Worm (Caenorhabditis elegans) whole organism, late embryonic: ENCODE results near the gene T08B6.1.

Experiments used
- F13H6.1 ChIP-seq: sonication (generic microtip); optimal IDR thresholded peaks from 2 replicates; lab custom pipeline; 2016; ENCODE audit warnings: missing genetic modification characterization, missing compliant biosample characterization
- T23F11.4 ChIP-seq: fragments of 200-800 bp; sonication (Bioruptor generic); optimal IDR thresholded peaks from 2 replicates; lab custom pipeline; 2018; ENCODE audit warnings: mild to moderate bottlenecking, missing genetic modification characterization, missing compliant biosample characterization
- Y22D7AL.16 ChIP-seq: sonication (generic microtip); optimal IDR thresholded peaks from 2 replicates; lab custom pipeline; 2016; ENCODE audit warnings: missing genetic modification characterization, missing compliant biosample characterization
- ama-1 ChIP-seq: fragments of 150-350 bp; optimal IDR thresholded peaks from 2 replicates; lab custom pipeline; 2014
- ceh-18 ChIP-seq: sonication (generic microtip); optimal IDR thresholded peaks from 2 replicates; lab custom pipeline; 2016; ENCODE audit warnings: missing genetic modification characterization, missing compliant biosample characterization
- ceh-2 ChIP-seq: sonication (generic microtip); optimal IDR thresholded peaks from 2 replicates; lab custom pipeline; 2016; ENCODE audit warnings: missing genotype, missing genetic modification characterization, missing compliant biosample characterization
- ceh-22 ChIP-seq: sonication (generic microtip); optimal IDR thresholded peaks from 2 replicates; lab custom pipeline; 2017; ENCODE audit warnings: missing biosample characterization, missing genetic modification characterization
- ceh-24 ChIP-seq: sonication (generic microtip); optimal IDR thresholded peaks from 2 replicates; lab custom pipeline; 2016; ENCODE audit warnings: mild to moderate bottlenecking, missing genetic modification characterization, missing compliant biosample characterization
- ceh-30 ChIP-seq: fragments of 150-350 bp; optimal IDR thresholded peaks from 2 replicates; lab custom pipeline; 2014; ENCODE audit warnings: missing biosample characterization, missing genetic modification characterization
- ceh-31 ChIP-seq: sonication (generic microtip); optimal IDR thresholded peaks from 2 replicates; lab custom pipeline; 2016; ENCODE audit warnings: missing genetic modification characterization, missing compliant biosample characterization
- ceh-34 ChIP-seq: sonication (generic microtip); optimal IDR thresholded peaks from 2 replicates; lab custom pipeline; 2016; ENCODE audit warnings: mild to moderate bottlenecking, missing genetic modification characterization, missing compliant biosample characterization
- ceh-48 ChIP-seq: sonication (generic microtip); optimal IDR thresholded peaks from 2 replicates; lab custom pipeline; 2016; ENCODE audit warnings: missing genetic modification characterization, inconsistent platforms, missing compliant biosample characterization
- ceh-6 ChIP-seq: fragments of 200-800 bp; sonication (Bioruptor generic); optimal IDR thresholded peaks from 2 replicates; lab custom pipeline; 2018; ENCODE audit warnings: mild to moderate bottlenecking, missing genetic modification characterization, missing compliant biosample characterization
- elt-2 ChIP-seq: sonication (generic microtip); optimal IDR thresholded peaks from 2 replicates; lab custom pipeline; 2016; ENCODE audit warnings: missing genetic modification reagents, missing genetic modification characterization, missing compliant biosample characterization
- elt-4 ChIP-seq: sonication (generic microtip); optimal IDR thresholded peaks from 2 replicates; lab custom pipeline; 2016; ENCODE audit warnings: missing genetic modification characterization, missing compliant biosample characterization
- fax-1 ChIP-seq: sonication (generic microtip); optimal IDR thresholded peaks from 2 replicates; lab custom pipeline; 2016; ENCODE audit warnings: missing genotype, missing genetic modification characterization, missing compliant biosample characterization
- fkh-10 ChIP-seq: fragments of 150-350 bp; optimal IDR thresholded peaks from 2 replicates; lab custom pipeline; 2014; ENCODE audit warnings: missing biosample characterization, missing genetic modification reagents, missing genetic modification characterization
- fkh-6 ChIP-seq: sonication (generic microtip); optimal IDR thresholded peaks from 2 replicates; lab custom pipeline; 2016; ENCODE audit warnings: missing genetic modification characterization, missing compliant biosample characterization
- gmeb-2 ChIP-seq: sonication (generic microtip); optimal IDR thresholded peaks from 2 replicates; lab custom pipeline; 2016; ENCODE audit warnings: missing genetic modification characterization, inconsistent platforms, missing compliant biosample characterization
- hlh-13 ChIP-seq: fragments of 200-800 bp; sonication (Bioruptor generic); optimal IDR thresholded peaks from 2 replicates; lab custom pipeline; 2018; ENCODE audit warnings: mild to moderate bottlenecking, missing genetic modification characterization, missing compliant biosample characterization
- hlh-15 ChIP-seq: sonication (generic microtip); optimal IDR thresholded peaks from 2 replicates; lab custom pipeline; 2016; ENCODE audit warnings: missing genetic modification characterization, missing compliant biosample characterization
- hlh-30 ChIP-seq: sonication (generic microtip); optimal IDR thresholded peaks from 2 replicates; lab custom pipeline; 2017; ENCODE audit warnings: antibody characterized with exemption, missing genetic modification characterization, missing compliant biosample characterization; ENCODE audit not compliant: insufficient read depth
- lim-6 ChIP-seq: sonication (generic microtip); optimal IDR thresholded peaks from 2 replicates; lab custom pipeline; 2016; ENCODE audit warnings: missing genetic modification characterization, missing compliant biosample characterization
- mec-3 ChIP-seq: sonication (generic microtip); optimal IDR thresholded peaks from 2 replicates; lab custom pipeline; 2016; ENCODE audit warnings: borderline replicate concordance, missing genetic modification characterization, missing compliant biosample characterization
- nhr-232 ChIP-seq: sonication (generic microtip); optimal IDR thresholded peaks from 2 replicates; lab custom pipeline; 2016; ENCODE audit warnings: missing genetic modification characterization, missing compliant biosample characterization
- npax-4 ChIP-seq: sonication (generic microtip); optimal IDR thresholded peaks from 2 replicates; lab custom pipeline; 2016; ENCODE audit warnings: missing genetic modification characterization, missing compliant biosample characterization
- pag-3 ChIP-seq: sonication (generic microtip); optimal IDR thresholded peaks from 2 replicates; lab custom pipeline; 2016; ENCODE audit warnings: missing compliant biosample characterization, missing genetic modification characterization, borderline replicate concordance
- pat-9 ChIP-seq: fragments of 200-800 bp; sonication (Bioruptor generic); optimal IDR thresholded peaks from 2 replicates; lab custom pipeline; 2018; ENCODE audit warnings: mild to moderate bottlenecking, missing genetic modification characterization, moderate library complexity, missing compliant biosample characterization
- pha-4 ChIP-seq: fragments of 150-350 bp; optimal IDR thresholded peaks from 2 replicates; lab custom pipeline; 2018; ENCODE audit warnings: missing biosample characterization, missing genetic modification reagents, missing genetic modification characterization
- pros-1 ChIP-seq: fragments of 150-350 bp; optimal IDR thresholded peaks from 2 replicates; lab custom pipeline; 2014; ENCODE audit warnings: missing biosample characterization, missing genetic modification reagents, missing genetic modification characterization
- ref-2 ChIP-seq: sonication (generic microtip); optimal IDR thresholded peaks from 2 replicates; lab custom pipeline; 2016; ENCODE audit warnings: missing genetic modification characterization, missing compliant biosample characterization
- sox-2 ChIP-seq: fragments of 200-800 bp; sonication (Bioruptor generic); IDR thresholded peaks from 2 replicates; pipeline ENCODE4 v1.3.6; 2022; ENCODE audit warnings: missing genetic modification reagents, missing genetic modification characterization, missing compliant biosample characterization
- sox-4 ChIP-seq: sonication (generic microtip); optimal IDR thresholded peaks from 2 replicates; lab custom pipeline; 2017; ENCODE audit warnings: mild to moderate bottlenecking, missing genetic modification characterization, inconsistent platforms, missing compliant biosample characterization
- unc-3 ChIP-seq, 2 experiments: fragments of 200-800 bp in 1 of 2; sonication (Bioruptor generic) in 1 of 2; sonication (generic microtip) in 1 of 2; conservative IDR thresholded peaks in 1 of 2; optimal IDR thresholded peaks in 1 of 2; 2 replicates each; pipeline versions ENCODE4 v1.3.6 to Lab custom; 2016 to 2022; ENCODE audit warnings: missing compliant biosample characterization in 2 of 2, missing genetic modification characterization in 2 of 2, missing genetic modification reagents in 1 of 2

The T08B6.1 gene

ce11 chrIV:4887258-4887657, at the start of gene T08B6.1:
Gene T08B6.1 (minus strand): TSS chrIV:4887358.
- TF ChIP-seq ceh-24 (tag; lab: Kevin White, UChicago) (no peak), ceh-31 (tag; lab: Kevin White, UChicago) (no peak), pag-3 (tag; lab: Kevin White, UChicago) (no peak), ceh-48 (tag; lab: Kevin White, UChicago) (no peak), ceh-18 (tag; lab: Kevin White, UChicago) (no peak), ceh-22 (no peak), ceh-34 (tag; lab: Kevin White, UChicago) (no peak), unc-3 (GFP tag; conservative IDR thresholded peaks at IDR 0.05; lab: Robert Waterston, UW) (no peak), unc-3 (tag; optimal IDR thresholded peaks at IDR 0.05; lab: Kevin White, UChicago) (no peak), hlh-13 (GFP tag; lab: Kevin White, UChicago) (no peak), nhr-232 (tag; lab: Kevin White, UChicago) (no peak), T23F11.4 (GFP tag; lab: Kevin White, UChicago) (no peak), fkh-6 (tag; lab: Kevin White, UChicago) (no peak), pat-9 (tag; lab: Kevin White, UChicago) (no peak), F13H6.1 (no peak), ref-2 (no peak), hlh-15 (no peak), lim-6 (no peak), ceh-6 (GFP tag; lab: Kevin White, UChicago) (no peak)

- TF ChIP-seq hlh-15 (no peak), pag-3 (tag; lab: Kevin White, UChicago) (no peak), ref-2 (no peak), hlh-30 (tag; lab: Kevin White, UChicago) (no peak), ceh-48 (tag; lab: Kevin White, UChicago) (no peak), sox-4 (tag; lab: Kevin White, UChicago) (no peak), elt-4 (tag; lab: Kevin White, UChicago) (no peak), sox-2 (GFP tag; lab: Robert Waterston, UW) (no peak), pha-4 (tag; lab: Kevin White, UChicago) (no peak)
- TF ChIP-seq, all 69 proteins: peak for 0
Observed at ce11 chrIV:4934103-4934502, 46.9 kb upstream of the T08B6.1 start, which contains the start of gene str-153. Gene str-153 (plus strand): TSS chrIV:4934403.

ce11 chrIV:4930754-4931322, 43.7 kb upstream of the T08B6.1 start:
- TF ChIP-seq elt-2 (tag; lab: Kevin White, UChicago) (peak; percentile 33), mec-3 (no peak)

ce11 chrIV:4930045-4930444, 42.9 kb upstream of the T08B6.1 start, which contains the start of gene Y9C9A.8:
Gene Y9C9A.8 (plus strand): TSS chrIV:4930345.
- TF ChIP-seq fax-1 = no peak
- TF ChIP-seq, all 69 proteins: peak for 0

- TF ChIP-seq Y22D7AL.16 (tag; lab: Kevin White, UChicago) = no peak
- TF ChIP-seq pros-1 (tag; lab: Kevin White, UChicago) = no peak
- TF ChIP-seq npax-4 = no peak
- no peak for TF ChIP-seq ref-2
- TF ChIP-seq gmeb-2 (tag; lab: Kevin White, UChicago) = no peak
- no peak for TF ChIP-seq ceh-30 (tag; lab: Kevin White, UChicago)
- TF ChIP-seq fkh-10 (GFP tag; lab: Kevin White, UChicago) = no peak
- TF ChIP-seq ceh-2 = no peak
- no peak for TF ChIP-seq ama-1 (lab: Kevin White, UChicago)
Observed at ce11 chrIV:4917774-4918173, 30.6 kb upstream of the T08B6.1 start, which contains the start of gene str-158. Gene str-158 (plus strand): TSS chrIV:4918074.
